Worm (Caenorhabditis elegans) whole organism, L4/young adult: ENCODE data around the gene col-84.

ENCODE experiments used
- W03F9.2 ChIP-seq: fragments of 150-350 bp; optimal IDR thresholded peaks from 2 replicates; lab custom pipeline; 2014; ENCODE audit warnings: missing biosample characterization, missing genetic modification characterization
- him-1 ChIP-seq: sonication (generic microtip); optimal IDR thresholded peaks from 2 replicates; lab custom pipeline; 2016; ENCODE audit warnings: missing genotype, missing genetic modification reagents, missing genetic modification characterization, missing compliant biosample characterization

DNA sequence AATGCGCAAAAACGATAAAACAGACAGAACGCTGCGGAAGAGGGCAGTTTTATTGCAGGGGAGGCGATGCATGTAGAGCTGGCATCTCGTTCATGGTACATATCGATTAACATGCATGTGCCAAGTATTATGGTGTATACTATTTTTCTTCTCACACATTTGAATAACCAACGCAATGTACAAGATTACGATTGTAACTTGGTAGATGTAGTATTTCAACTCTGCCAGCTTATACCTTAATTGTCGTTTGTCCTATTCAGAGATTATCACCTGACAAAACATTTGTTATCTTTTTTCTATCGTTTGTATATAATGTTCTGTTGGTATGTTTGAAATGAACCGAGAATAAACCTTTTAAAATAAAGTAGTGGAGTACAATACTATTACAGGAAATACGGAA lies 38.4 kb upstream of the col-84 start, which contains the start of gene pes-5:
- TF ChIP-seq him-1 (tag; lab: Kevin White, UChicago) (no peak), W03F9.2 (tag; lab: Kevin White, UChicago) (no peak)
